Fruit fly (Drosophila melanogaster): ENCODE results near the gene RpS20.

DNA sequence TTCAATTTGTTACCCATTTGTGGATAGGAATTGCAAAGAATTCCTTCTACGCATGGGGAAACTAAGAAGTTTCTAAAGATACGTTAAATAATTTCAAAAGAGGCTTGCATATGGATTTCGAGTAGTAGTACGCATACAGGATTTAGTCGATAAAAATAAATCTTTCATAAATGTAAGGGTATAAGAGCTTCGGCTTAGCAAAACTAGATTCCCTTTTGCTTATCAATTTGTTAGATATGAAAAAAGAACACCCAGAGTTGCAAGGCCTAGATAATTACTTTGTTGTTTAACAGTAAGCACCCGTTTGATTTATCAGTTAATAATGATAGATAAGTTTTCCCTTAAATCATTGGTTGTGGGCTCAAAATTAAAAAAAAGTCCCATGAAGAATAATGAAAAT, 23.5 kb downstream of the RpS20 start:
- no peak for TF ChIP-seq CG8478 (optimal IDR thresholded peaks at IDR 0.05)
- no peak for TF ChIP-seq CTCF (optimal IDR thresholded peaks at IDR 0.05)

All from S2 (cell line).